Fruit fly (Drosophila melanogaster) S2 (cell line): ENCODE results near the gene Tsp66E.

ENCODE experiments used
- CG8478 ChIP-seq: fragments of >200 bp; optimal IDR thresholded peaks from 2 replicates; lab custom pipeline; 2018
- CTCF ChIP-seq, 2 experiments: fragments of >200 bp; optimal IDR thresholded peaks; 2 replicates each; lab custom pipeline; 2018

Tsp66E gene

dm6 chr3L:8924417-8924913 is 12.2 kb downstream of the Tsp66E start:
- TF ChIP-seq CTCF (optimal IDR thresholded peaks at IDR 0.05; lab: Kevin White, UChicago) (no peak), CG8478 (no peak)

- no peak for TF ChIP-seq CTCF (optimal IDR thresholded peaks at IDR 0.05; lab: Kevin White, UChicago)
- no peak for TF ChIP-seq CG8478
These were observed 12.7 kb downstream of the Tsp66E start for dm6 chr3L:8924999-8925398.

dm6 chr3L:8925679-8926078 is 13.4 kb downstream of the Tsp66E start:
- no peak for TF ChIP-seq CTCF (optimal IDR thresholded peaks at IDR 0.05; lab: Kevin White, UChicago)
- TF ChIP-seq CG8478: no peak

- no peak for TF ChIP-seq CTCF (optimal IDR thresholded peaks at IDR 0.05; lab: Kevin White, UChicago)
- no peak for TF ChIP-seq CG8478
These were observed 17.2 kb downstream of the Tsp66E start for dm6 chr3L:8929527-8929926.

- TF ChIP-seq CG8478 (no peak), CTCF (optimal IDR thresholded peaks at IDR 0.05; lab: Kevin White, UChicago) (no peak)
These were observed 19.6 kb downstream of the Tsp66E start for dm6 chr3L:8931916-8932315.

- TF ChIP-seq CG8478 (no peak), CTCF (optimal IDR thresholded peaks at IDR 0.05; lab: Kevin White, UChicago) (no peak)
These were observed 27.4 kb downstream of the Tsp66E start for dm6 chr3L:8939654-8940053.

- TF ChIP-seq CTCF (optimal IDR thresholded peaks at IDR 0.05; lab: Kevin White, UChicago): no peak
- no peak for TF ChIP-seq CG8478
These were observed 35.7 kb downstream of the Tsp66E start for dm6 chr3L:8947848-8948494.

- TF ChIP-seq CG8478 (no peak), CTCF (optimal IDR thresholded peaks at IDR 0.05; lab: Kevin White, UChicago) (no peak)
These were observed 37.5 kb downstream of the Tsp66E start for dm6 chr3L:8949823-8950222.

- TF ChIP-seq CTCF (optimal IDR thresholded peaks at IDR 0.05; lab: Kevin White, UChicago) (no peak), CG8478 (no peak)
These were observed 38.7 kb downstream of the Tsp66E start for dm6 chr3L:8950955-8951354.

dm6 chr3L:8951507-8951906 is 39.2 kb downstream of the Tsp66E start:
- no peak for TF ChIP-seq CTCF (optimal IDR thresholded peaks at IDR 0.05; lab: Kevin White, UChicago)

- TF ChIP-seq CTCF (optimal IDR thresholded peaks at IDR 0.05; lab: Kevin White, UChicago) (no peak), CG8478 (no peak)
These were observed 40.4 kb downstream of the Tsp66E start for dm6 chr3L:8952549-8953198.

dm6 chr3L:8953199-8953956 is 41.1 kb downstream of the Tsp66E start:
- TF ChIP-seq CTCF (optimal IDR thresholded peaks at IDR 0.05; lab: Kevin White, UChicago) (no peak), CG8478 (no peak)

- no peak for TF ChIP-seq CTCF (optimal IDR thresholded peaks at IDR 0.05; lab: Kevin White, UChicago)
- TF ChIP-seq CG8478: no peak
These were observed 41.8 kb downstream of the Tsp66E start, which contains the start of the genes CG43783 and orb2 for dm6 chr3L:8953962-8954647. CG43783 (minus strand) TSS chr3L:8954272. orb2 (minus strand) TSS chr3L:8954463.

dm6 chr3L:8954648-8955033 is 42.3 kb downstream of the Tsp66E start, which contains the start of gene GNBP3:
GNBP3 (plus strand) TSS chr3L:8955021.
- TF ChIP-seq CG8478: no peak
- no peak for TF ChIP-seq CTCF (optimal IDR thresholded peaks at IDR 0.05; lab: Kevin White, UChicago)

- TF ChIP-seq CTCF (optimal IDR thresholded peaks at IDR 0.05; lab: Kevin White, UChicago) (no peak), CG8478 (no peak)
These were observed 42.9 kb downstream of the Tsp66E start for dm6 chr3L:8955199-8955598.
